Fruit fly (Drosophila melanogaster) whole organism, wandering third instar larva: ENCODE measurements around the gene CG16959.

Experiments
- Abd-B ChIP-seq: fragments of >200 bp; optimal IDR thresholded peaks from 2 replicates; lab custom pipeline; 2017; ENCODE audit warnings: missing biosample characterization, missing genetic modification characterization
- CG32264 ChIP-seq: fragments of 200-800 bp; sonication (Bioruptor generic); optimal IDR thresholded peaks from 2 replicates; lab custom pipeline; 2016; ENCODE audit warnings: missing biosample characterization, missing genetic modification characterization
- CG9705 ChIP-seq: fragments of 200-800 bp; sonication (Bioruptor generic); optimal IDR thresholded peaks from 2 replicates; lab custom pipeline; 2018; ENCODE audit warnings: missing biosample characterization, mild to moderate bottlenecking, missing genetic modification characterization
- Dfd ChIP-seq: fragments of >200 bp; optimal IDR thresholded peaks from 2 replicates; lab custom pipeline; 2017; ENCODE audit warnings: missing biosample characterization, missing genetic modification characterization
- HLH106 ChIP-seq: fragments of 200-800 bp; optimal IDR thresholded peaks from 3 replicates; lab custom pipeline; 2019; ENCODE audit warnings: missing biosample characterization, mild to moderate bottlenecking, missing genetic modification characterization, moderate library complexity
- Hnf4 ChIP-seq: fragments of 200-800 bp; sonication (Bioruptor generic); optimal IDR thresholded peaks from 2 replicates; lab custom pipeline; 2016; ENCODE audit warnings: missing biosample characterization, mild to moderate bottlenecking, missing genetic modification characterization
- Hr78 ChIP-seq: fragments of >200 bp; optimal IDR thresholded peaks from 2 replicates; lab custom pipeline; 2017; ENCODE audit warnings: missing biosample characterization, missing genetic modification characterization
- Hr83 ChIP-seq: fragments of 200-300 bp; sonication (Bioruptor generic); optimal IDR thresholded peaks from 2 replicates; lab custom pipeline; 2016; ENCODE audit warnings: missing biosample characterization, mild to moderate bottlenecking, missing genetic modification characterization, moderate library complexity; ENCODE audit not compliant: poor library complexity, severe bottlenecking
- Jra ChIP-seq: sonication (Bioruptor generic); optimal IDR thresholded peaks from 2 replicates; lab custom pipeline; 2016; ENCODE audit warnings: missing biosample characterization, missing genetic modification characterization
- Mio ChIP-seq: sonication (Bioruptor generic); optimal IDR thresholded peaks from 2 replicates; lab custom pipeline; 2016; ENCODE audit warnings: missing biosample characterization, missing genetic modification characterization
- Myc ChIP-seq: fragments of >200 bp; optimal IDR thresholded peaks from 2 replicates; lab custom pipeline; 2017
- N ChIP-seq: fragments of >200 bp; optimal IDR thresholded peaks from 2 replicates; lab custom pipeline; 2018; ENCODE audit warnings: missing biosample characterization, missing external identifiers, missing genetic modification characterization
- OdsH ChIP-seq: fragments of 200-800 bp; sonication (Bioruptor generic); optimal IDR thresholded peaks from 2 replicates; lab custom pipeline; 2016; ENCODE audit warnings: missing biosample characterization, mild to moderate bottlenecking, missing genetic modification characterization
- Rel ChIP-seq, 2 experiments: fragments of 200-800 bp; sonication (Bioruptor generic) in 1 of 2; optimal IDR thresholded peaks; 2 replicates in 1 of 2; 3 replicates in 1 of 2; lab custom pipeline; 2016 to 2019; ENCODE audit warnings: mild to moderate bottlenecking in 2 of 2, missing biosample characterization in 2 of 2, missing genetic modification characterization in 2 of 2, moderate library complexity in 1 of 2
- Sp1 ChIP-seq: fragments of 200-800 bp; sonication (Bioruptor generic); optimal IDR thresholded peaks from 3 replicates; lab custom pipeline; 2019; ENCODE audit warnings: missing biosample characterization, mild to moderate bottlenecking, missing genetic modification characterization, moderate library complexity
- Vsx2 ChIP-seq: fragments of 200-300, 225-300 bp; sonication (Bioruptor generic); optimal IDR thresholded peaks from 2 replicates; lab custom pipeline; 2018; ENCODE audit warnings: missing biosample characterization, missing genetic modification characterization; ENCODE audit not compliant: partially characterized antibody
- br ChIP-seq: fragments of 200-800 bp; sonication (Bioruptor generic); optimal IDR thresholded peaks from 2 replicates; lab custom pipeline; 2016; ENCODE audit warnings: missing biosample characterization, missing genetic modification characterization
- dmrt93B ChIP-seq: fragments of 200-800 bp; sonication (Bioruptor generic); optimal IDR thresholded peaks from 2 replicates; lab custom pipeline; 2018; ENCODE audit warnings: missing biosample characterization, mild to moderate bottlenecking, missing genetic modification characterization
- dsf ChIP-seq: sonication (Bioruptor generic); optimal IDR thresholded peaks from 2 replicates; lab custom pipeline; 2016; ENCODE audit warnings: missing biosample characterization, missing genetic modification characterization, borderline replicate concordance
- ey ChIP-seq: fragments of 200-800 bp; sonication (Bioruptor generic); optimal IDR thresholded peaks from 2 replicates; lab custom pipeline; 2016; ENCODE audit warnings: missing biosample characterization, missing genetic modification characterization
- foxo ChIP-seq, 2 experiments: fragments of 200-800 bp; sonication (Bioruptor generic); optimal IDR thresholded peaks; 2 replicates in 1 of 2; 3 replicates in 1 of 2; lab custom pipeline; 2016 to 2017; ENCODE audit warnings: missing biosample characterization in 2 of 2, missing genetic modification characterization in 2 of 2
- fru ChIP-seq: fragments of 200-800 bp; sonication (Bioruptor generic); optimal IDR thresholded peaks from 3 replicates; lab custom pipeline; 2016; ENCODE audit warnings: missing biosample characterization, mild to moderate bottlenecking, missing genetic modification characterization
- h ChIP-seq: fragments of 200-800 bp; sonication (Bioruptor generic); optimal IDR thresholded peaks from 3 replicates; lab custom pipeline; 2016; ENCODE audit warnings: missing biosample characterization, mild to moderate bottlenecking, missing genetic modification characterization
- jim ChIP-seq: fragments of 175-275, 200-325 bp; sonication (Bioruptor generic); optimal IDR thresholded peaks from 2 replicates; lab custom pipeline; 2016; ENCODE audit warnings: missing biosample characterization, mild to moderate bottlenecking, missing genetic modification characterization
- lola ChIP-seq: fragments of >200 bp; optimal IDR thresholded peaks from 2 replicates; lab custom pipeline; 2017; ENCODE audit warnings: missing biosample characterization, missing genetic modification characterization
- pan ChIP-seq: fragments of >200 bp; optimal IDR thresholded peaks from 2 replicates; lab custom pipeline; 2017
- psq ChIP-seq: fragments of 200-800 bp; sonication (Bioruptor generic); optimal IDR thresholded peaks from 3 replicates; lab custom pipeline; 2017; ENCODE audit warnings: missing biosample characterization, mild to moderate bottlenecking, missing genetic modification characterization, moderate library complexity
- rgr ChIP-seq: fragments of 200-800 bp; sonication (Bioruptor generic); optimal IDR thresholded peaks from 3 replicates; lab custom pipeline; 2016; ENCODE audit warnings: missing biosample characterization, mild to moderate bottlenecking, missing genetic modification characterization
- sv ChIP-seq: fragments of 200-800 bp; sonication (Bioruptor generic); optimal IDR thresholded peaks from 3 replicates; lab custom pipeline; 2016; ENCODE audit warnings: missing biosample characterization, missing genetic modification characterization
- tai ChIP-seq: sonication (Bioruptor generic); optimal IDR thresholded peaks from 2 replicates; lab custom pipeline; 2016; ENCODE audit warnings: missing biosample characterization, missing genetic modification characterization
- usp ChIP-seq: fragments of >200 bp; optimal IDR thresholded peaks from 2 replicates; lab custom pipeline; 2017; ENCODE audit warnings: missing biosample characterization, missing genetic modification characterization
- woc ChIP-seq: sonication (Bioruptor generic); optimal IDR thresholded peaks from 2 replicates; lab custom pipeline; 2016; ENCODE audit warnings: missing biosample characterization, mild to moderate bottlenecking, missing genetic modification characterization

CG16959 gene

DNA sequence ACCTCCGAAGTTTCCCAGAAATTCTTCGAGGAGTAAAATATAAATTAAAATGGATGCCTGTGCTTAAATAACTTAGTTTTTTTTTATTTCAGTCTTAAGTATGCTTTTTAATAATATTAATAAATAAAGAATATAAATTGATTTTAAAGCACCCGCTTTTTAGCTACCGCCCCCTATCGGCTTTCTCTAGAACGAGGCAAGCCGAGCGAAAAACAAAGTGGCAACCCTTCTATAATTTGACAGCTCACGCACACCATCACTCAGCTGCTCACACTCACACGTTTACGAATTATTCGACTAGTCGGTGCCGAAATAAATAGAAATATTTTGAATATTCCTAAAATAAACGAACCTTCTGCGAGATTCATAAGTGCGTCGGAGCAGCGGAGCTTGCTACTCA, 36.4 kb upstream of the CG16959 start, which contains the start of gene CG6878:
Gene CG6878 (plus strand): TSS at position 269 of the 400 bp plus-strand sequence.
- TF ChIP-seq ey (GFP tag; lab: Kevin White, UChicago) (no peak), Myc (lab: Kevin White, UChicago) (peak; percentile 47), psq (GFP tag; lab: Kevin White, UChicago) (no peak), Rel (GFP tag; optimal IDR thresholded peaks at IDR 0.05; lab: Kevin White, UChicago) (no peak), Rel (tag; optimal IDR thresholded peaks at IDR 0.05; lab: Kevin White, UChicago) (peak; percentile 9), CG9705 (peak; percentile 10), N (peak; percentile 51), Hr83 (GFP tag; lab: Kevin White, UChicago) (peak; percentile 34)

dm6 chr3L:15158330-15159114, 33.4 kb upstream of the CG16959 start, which contains the start of the genes Msh6 and Prp31:
TSS of gene Msh6 (minus strand) at chr3L:15158562.
TSS of gene Prp31 (plus strand) at chr3L:15159100.
- TF ChIP-seq h (GFP tag; lab: Kevin White, UChicago), result no peak
- TF ChIP-seq HLH106 (tag; lab: Kevin White, UChicago), result peak; percentile 63
- TF ChIP-seq CG9705, result peak; percentile 60
- TF ChIP-seq sv (GFP tag; lab: Kevin White, UChicago), result peak; percentile 35
- peak; percentile 46 for TF ChIP-seq ey (GFP tag; lab: Kevin White, UChicago)
- TF ChIP-seq psq (GFP tag; lab: Kevin White, UChicago), result peak; percentile 40
- peak; percentile 61 for TF ChIP-seq Sp1 (GFP tag; lab: Kevin White, UChicago)
- no peak for TF ChIP-seq CG32264 (GFP tag; lab: Kevin White, UChicago)

DNA sequence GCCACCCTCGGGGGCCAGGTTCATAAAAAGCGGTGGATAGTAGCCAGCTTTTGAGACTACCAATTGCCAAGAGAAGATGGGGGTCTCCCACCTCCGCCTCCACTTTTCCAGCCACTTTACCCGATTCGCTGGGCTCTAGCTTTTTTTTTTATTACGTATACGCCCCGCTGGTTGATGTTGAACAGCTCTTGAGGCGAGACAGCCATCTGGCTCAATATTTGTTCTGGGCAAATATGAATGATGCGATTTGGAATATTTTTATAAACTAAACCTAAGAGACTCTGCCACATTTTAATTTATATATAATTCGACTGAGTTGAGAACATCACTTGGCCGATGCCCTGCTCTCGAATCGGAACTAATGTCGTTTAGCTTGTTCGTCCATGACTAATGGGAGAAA, 24.9 kb upstream of the CG16959 start:
- TF ChIP-seq Abd-B (no peak), OdsH (GFP tag; lab: Kevin White, UChicago) (peak; percentile 66), psq (GFP tag; lab: Kevin White, UChicago) (peak; percentile 18), h (GFP tag; lab: Kevin White, UChicago) (peak; percentile 76), Hr83 (GFP tag; lab: Kevin White, UChicago) (peak; percentile 97), CG9705 (peak; percentile 0), Hr78 (GFP tag; lab: Kevin White, UChicago) (no peak), br (GFP tag; lab: Kevin White, UChicago) (peak; percentile 36), lola (GFP tag; lab: Kevin White, UChicago) (no peak), foxo (GFP tag; optimal IDR thresholded peaks at IDR 0.05; lab: Kevin White, UChicago) (peak in 1 of 2 experiments; percentile 55), rgr (peak; percentile 78)

DNA sequence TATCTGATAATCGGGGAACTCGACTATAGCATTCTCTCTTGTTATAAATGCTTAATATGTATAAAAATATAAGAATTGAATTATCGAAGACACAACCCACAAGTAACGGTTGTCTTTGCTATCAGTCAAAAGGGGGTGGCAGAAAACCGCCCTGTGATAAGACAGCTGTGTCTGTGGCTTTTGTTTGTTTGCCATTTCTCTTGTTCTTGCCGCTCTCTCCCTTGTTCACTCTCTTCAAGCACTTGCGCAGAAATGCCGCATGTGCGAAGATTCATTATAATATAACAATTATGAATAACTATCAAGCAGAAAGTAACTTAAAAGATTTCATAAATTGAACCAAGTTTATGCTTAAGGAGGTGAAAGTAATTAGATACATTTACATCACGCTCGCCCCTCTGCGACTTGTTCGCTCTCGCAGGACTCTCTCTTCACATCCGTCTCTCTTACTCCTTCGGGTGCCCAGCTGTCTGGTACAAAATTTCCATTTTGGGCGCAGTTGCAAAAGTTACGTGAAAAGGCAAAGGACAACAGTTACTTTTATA, 21.6 kb upstream of the CG16959 start, which contains the start of gene FucTA:
Gene FucTA (plus strand): TSS at position 495 of the 545 bp plus-strand sequence.
- TF ChIP-seq foxo (GFP tag; optimal IDR thresholded peaks at IDR 0.05; lab: Kevin White, UChicago) (no peak), Vsx2 (GFP tag; lab: Kevin White, UChicago) (no peak), psq (GFP tag; lab: Kevin White, UChicago) (no peak), woc (GFP tag; lab: Kevin White, UChicago) (no peak), CG32264 (GFP tag; lab: Kevin White, UChicago) (no peak), fru (no peak), tai (GFP tag; lab: Kevin White, UChicago) (no peak), pan (lab: Kevin White, UChicago) (no peak), usp (GFP tag; lab: Kevin White, UChicago) (no peak), sv (GFP tag; lab: Kevin White, UChicago) (no peak), h (GFP tag; lab: Kevin White, UChicago) (no peak)

DNA sequence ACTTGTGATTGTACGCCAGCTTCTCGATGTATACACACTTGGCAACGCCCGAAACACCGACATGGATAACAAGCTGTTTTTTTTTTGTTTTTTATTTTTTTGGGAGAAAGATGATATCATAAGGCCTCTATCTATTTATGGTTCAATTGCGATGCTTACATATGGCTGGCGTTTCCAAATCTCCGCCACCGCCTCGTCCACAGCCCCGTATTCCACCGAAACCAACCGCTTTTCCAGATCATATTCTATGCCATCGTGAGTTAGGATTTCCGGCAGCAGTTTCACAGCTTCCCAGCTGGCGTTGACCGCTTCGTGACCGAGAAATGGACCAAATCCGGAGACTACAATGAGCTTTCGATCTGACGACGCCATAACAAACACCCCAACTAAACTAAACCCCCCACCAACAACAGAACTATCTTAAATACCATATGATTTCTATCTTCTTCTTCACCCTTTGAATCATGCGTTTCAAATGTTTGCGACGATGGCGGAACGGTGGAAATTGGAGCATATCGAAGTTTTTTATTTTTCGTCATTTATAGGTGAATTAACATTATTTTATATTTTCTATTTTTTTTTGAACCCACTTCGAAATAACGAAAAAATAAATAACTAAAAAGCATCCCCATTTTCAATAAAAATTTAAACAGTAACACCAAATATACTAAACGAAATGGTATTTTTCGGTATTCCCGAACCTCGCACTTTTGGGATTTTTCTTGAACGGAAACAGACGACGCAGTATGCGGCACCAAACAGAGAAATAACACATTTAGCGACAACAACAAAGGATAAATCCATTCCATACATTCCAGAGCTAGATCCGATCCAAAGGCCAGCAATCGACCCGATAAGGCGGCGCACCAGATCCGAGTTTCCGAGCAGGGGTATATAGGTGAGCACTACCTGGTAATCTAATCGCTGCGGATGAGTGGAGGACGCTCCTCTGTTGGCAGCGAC, 18.8 kb upstream of the CG16959 start, which contains the start of the genes CG32147 and Pex3:
Gene CG32147 (minus strand): TSS at position 422 of the 963 bp plus-strand sequence.
Gene Pex3 (plus strand): TSS at position 718 of the 963 bp plus-strand sequence.
- TF ChIP-seq br (GFP tag; lab: Kevin White, UChicago), result no peak
- peak; percentile 22 for TF ChIP-seq woc (GFP tag; lab: Kevin White, UChicago)
- no peak for TF ChIP-seq Hr83 (GFP tag; lab: Kevin White, UChicago)
- no peak for TF ChIP-seq lola (GFP tag; lab: Kevin White, UChicago)
- TF ChIP-seq dmrt93B (GFP tag; lab: Kevin White, UChicago), result no peak
- no peak for TF ChIP-seq Vsx2 (GFP tag; lab: Kevin White, UChicago)
- TF ChIP-seq Myc (lab: Kevin White, UChicago), result no peak
- TF ChIP-seq Mio (GFP tag; lab: Kevin White, UChicago), result no peak
- TF ChIP-seq jim (GFP tag; lab: Kevin White, UChicago), result no peak
- peak; percentile 5 for TF ChIP-seq Jra
- no peak for TF ChIP-seq sv (GFP tag; lab: Kevin White, UChicago)
- no peak for TF ChIP-seq CG32264 (GFP tag; lab: Kevin White, UChicago)
- no peak for TF ChIP-seq OdsH (GFP tag; lab: Kevin White, UChicago)
- TF ChIP-seq Hnf4 (GFP tag; lab: Kevin White, UChicago), result peak; percentile 32
- TF ChIP-seq usp (GFP tag; lab: Kevin White, UChicago), result no peak
- no peak for TF ChIP-seq ey (GFP tag; lab: Kevin White, UChicago)
- TF ChIP-seq tai (GFP tag; lab: Kevin White, UChicago), result no peak
- TF ChIP-seq h (GFP tag; lab: Kevin White, UChicago), result peak; percentile 32
- TF ChIP-seq Dfd, result no peak
- peak in 1 of 2 experiments; percentile 15 for TF ChIP-seq foxo (GFP tag; optimal IDR thresholded peaks at IDR 0.05; lab: Kevin White, UChicago)
- TF ChIP-seq Sp1 (GFP tag; lab: Kevin White, UChicago), result peak; percentile 6
- no peak for TF ChIP-seq N
- TF ChIP-seq Rel (GFP tag; optimal IDR thresholded peaks at IDR 0.05; lab: Kevin White, UChicago), result no peak
- peak; percentile 78 for TF ChIP-seq Rel (tag; optimal IDR thresholded peaks at IDR 0.05; lab: Kevin White, UChicago)
- no peak for TF ChIP-seq dsf (GFP tag; lab: Kevin White, UChicago)
- no peak for TF ChIP-seq Hr78 (GFP tag; lab: Kevin White, UChicago)
- TF ChIP-seq psq (GFP tag; lab: Kevin White, UChicago), result no peak
